Fruit fly (Drosophila melanogaster) whole organism, adult: ENCODE measurements around the gene pll.
A peak's percentile ranks its signal among the peaks of the same experiment; 100 is the strongest.

Experiments used
- CG11617 ChIP-seq: fragments of 200-800 bp; sonication (Bioruptor generic); optimal IDR thresholded peaks from 2 replicates; lab custom pipeline; 2017; ENCODE audit warnings: mild to moderate bottlenecking, missing biosample characterization, missing genetic modification reagents, missing genetic modification characterization
- CG12768 ChIP-seq: fragments of 200-800 bp; sonication (Bioruptor generic); optimal IDR thresholded peaks from 2 replicates; lab custom pipeline; 2017; ENCODE audit warnings: missing biosample characterization, missing genetic modification characterization, mild to moderate bottlenecking, moderate library complexity, missing genetic modification reagents
- CG14711 ChIP-seq: fragments of 200-800 bp; sonication (Bioruptor generic); optimal IDR thresholded peaks from 2 replicates; lab custom pipeline; 2018; ENCODE audit warnings: missing biosample characterization, mild to moderate bottlenecking, missing genetic modification characterization, moderate library complexity
- CG1620 ChIP-seq: fragments of 200-800 bp; sonication (Bioruptor generic); optimal IDR thresholded peaks from 2 replicates; lab custom pipeline; 2016; ENCODE audit warnings: missing biosample characterization, missing genetic modification characterization
- CG33017 ChIP-seq: fragments of 200-800 bp; sonication (Bioruptor generic); optimal IDR thresholded peaks from 2 replicates; lab custom pipeline; 2018; ENCODE audit warnings: missing biosample characterization, mild to moderate bottlenecking, missing genetic modification characterization, moderate library complexity
- CG5204 ChIP-seq: fragments of 200-800 bp; sonication (Bioruptor generic); optimal IDR thresholded peaks from 2 replicates; lab custom pipeline; 2016; ENCODE audit warnings: missing biosample characterization, missing genetic modification characterization
- CG7045 ChIP-seq: fragments of 200-800 bp; sonication (Bioruptor generic); optimal IDR thresholded peaks from 2 replicates; lab custom pipeline; 2017; ENCODE audit warnings: missing biosample characterization, mild to moderate bottlenecking, missing genetic modification characterization
- CG7101 ChIP-seq: fragments of 200-800 bp; sonication (Bioruptor generic); optimal IDR thresholded peaks from 2 replicates; lab custom pipeline; 2018; ENCODE audit warnings: missing biosample characterization, mild to moderate bottlenecking, missing genetic modification characterization, moderate library complexity
- Clk ChIP-seq: fragments of 200-800 bp; sonication (Bioruptor generic); optimal IDR thresholded peaks from 2 replicates; lab custom pipeline; 2017; ENCODE audit warnings: missing biosample characterization, missing genetic modification characterization
- Crg-1 ChIP-seq: fragments of 200-800 bp; sonication (Bioruptor generic); optimal IDR thresholded peaks from 2 replicates; lab custom pipeline; 2016; ENCODE audit warnings: missing biosample characterization, missing genetic modification characterization
- Hr96 ChIP-seq: fragments of 200-800 bp; sonication (Bioruptor generic); optimal IDR thresholded peaks from 2 replicates; lab custom pipeline; 2016; ENCODE audit warnings: missing biosample characterization, missing genetic modification characterization
- Mnt ChIP-seq: fragments of 200-800 bp; sonication (Bioruptor generic); optimal IDR thresholded peaks from 2 replicates; lab custom pipeline; 2016; ENCODE audit warnings: missing biosample characterization, mild to moderate bottlenecking, missing genetic modification characterization
- bab1 ChIP-seq: fragments of 200-800 bp; sonication (Bioruptor generic); optimal IDR thresholded peaks from 3 replicates; lab custom pipeline; 2019; ENCODE audit warnings: missing biosample characterization, mild to moderate bottlenecking, missing genetic modification characterization, moderate library complexity
- cic ChIP-seq: fragments of 200-800 bp; sonication (Bioruptor generic); optimal IDR thresholded peaks from 2 replicates; lab custom pipeline; 2017; ENCODE audit warnings: missing biosample characterization, mild to moderate bottlenecking, missing genetic modification characterization, moderate library complexity
- cnc ChIP-seq, 2 experiments: fragments of >200 bp; optimal IDR thresholded peaks; 2 replicates each; lab custom pipeline; 2017
- kay ChIP-seq: fragments of 200-800 bp; sonication (Bioruptor generic); peaks from one replicate; lab custom pipeline; 2016; ENCODE audit warnings: missing biosample characterization, missing genetic modification characterization, borderline replicate concordance
- ovo ChIP-seq: fragments of 200-800 bp; sonication (Bioruptor generic); optimal IDR thresholded peaks from 2 replicates; lab custom pipeline; 2016; ENCODE audit warnings: missing biosample characterization, missing genetic modification characterization
- pad ChIP-seq: fragments of 200-800 bp; sonication (Bioruptor generic); optimal IDR thresholded peaks from 3 replicates; lab custom pipeline; 2017; ENCODE audit warnings: missing biosample characterization, missing genetic modification characterization, mild to moderate bottlenecking, moderate library complexity, missing genetic modification reagents
- tj ChIP-seq: fragments of 200-800 bp; sonication (Bioruptor generic); optimal IDR thresholded peaks from 3 replicates; lab custom pipeline; 2017; ENCODE audit warnings: missing biosample characterization, mild to moderate bottlenecking, missing genetic modification characterization, moderate library complexity
- toe ChIP-seq: fragments of 200-800 bp; sonication (Bioruptor generic); optimal IDR thresholded peaks from 2 replicates; lab custom pipeline; 2016; ENCODE audit warnings: missing biosample characterization, missing genetic modification characterization

Gene pll

dm6 chr3R:27270379-27271266 is 17.6 kb upstream of the pll start:
- TF ChIP-seq CG33017 = no peak
- TF ChIP-seq cic (GFP tag; lab: Kevin White, UChicago) = peak; percentile 13
- peak; percentile 38 for TF ChIP-seq tj
- TF ChIP-seq Mnt (GFP tag; lab: Kevin White, UChicago) = no peak
- peak in 1 of 2 experiments; percentile 36 for TF ChIP-seq cnc (optimal IDR thresholded peaks at IDR 0.05; lab: Kevin White, UChicago)
- TF ChIP-seq pad (GFP tag; lab: Kevin White, UChicago) = peak; percentile 7

- TF ChIP-seq toe (no peak), Crg-1 (GFP tag; lab: Kevin White, UChicago) (no peak), Mnt (GFP tag; lab: Kevin White, UChicago) (no peak), Hr96 (GFP tag; lab: Kevin White, UChicago) (no peak), tj (no peak), pad (GFP tag; lab: Kevin White, UChicago) (no peak), CG1620 (no peak), cic (GFP tag; lab: Kevin White, UChicago) (no peak), CG7045 (GFP tag; lab: Kevin White, UChicago) (no peak), CG11617 (GFP tag; lab: Kevin White, UChicago) (no peak), CG14711 (tag; lab: Kevin White, UChicago) (no peak), ovo (no peak), Clk (no peak), cnc (optimal IDR thresholded peaks at IDR 0.05; lab: Kevin White, UChicago) (no peak), CG33017 (no peak), bab1 (no peak)
These were observed 12.3 kb upstream of the pll start, which contains the start of the genes CG14262 and CG14260 for dm6 chr3R:27265330-27265729. Gene CG14262, minus strand, starts transcription at chr3R:27265430. Gene CG14260, plus strand, starts transcription at chr3R:27265457.

- TF ChIP-seq cic (GFP tag; lab: Kevin White, UChicago) (peak; percentile 39), pad (GFP tag; lab: Kevin White, UChicago) (peak; percentile 58), toe (no peak), Clk (no peak), tj (peak; percentile 63), Hr96 (GFP tag; lab: Kevin White, UChicago) (peak; percentile 79), bab1 (peak; percentile 29), CG7101 (tag; lab: Kevin White, UChicago) (peak; percentile 39), CG11617 (GFP tag; lab: Kevin White, UChicago) (peak; percentile 79), CG33017 (peak; percentile 56), Mnt (GFP tag; lab: Kevin White, UChicago) (peak; percentile 68), cnc (optimal IDR thresholded peaks at IDR 0.05; lab: Kevin White, UChicago) (no peak), CG5204 (GFP tag; lab: Kevin White, UChicago) (no peak), CG12768 (GFP tag; lab: Kevin White, UChicago) (peak; percentile 66), CG1620 (no peak), ovo (peak; percentile 74), Crg-1 (GFP tag; lab: Kevin White, UChicago) (no peak), CG7045 (GFP tag; lab: Kevin White, UChicago) (peak; percentile 55), CG14711 (tag; lab: Kevin White, UChicago) (peak; percentile 2), kay (GFP tag; lab: Kevin White, UChicago) (no peak)
These were observed 10.6 kb upstream of the pll start, which contains the start of gene woc for dm6 chr3R:27263434-27264215. Gene woc, minus strand, starts transcription at chr3R:27264055.

- TF ChIP-seq ovo (no peak), tj (no peak), Crg-1 (GFP tag; lab: Kevin White, UChicago) (no peak), CG12768 (GFP tag; lab: Kevin White, UChicago) (no peak), toe (no peak), CG11617 (GFP tag; lab: Kevin White, UChicago) (no peak), CG14711 (tag; lab: Kevin White, UChicago) (peak; percentile 21), CG33017 (peak; percentile 32), cnc (optimal IDR thresholded peaks at IDR 0.05; lab: Kevin White, UChicago) (no peak), CG7045 (GFP tag; lab: Kevin White, UChicago) (no peak), pad (GFP tag; lab: Kevin White, UChicago) (no peak), kay (GFP tag; lab: Kevin White, UChicago) (no peak), CG5204 (GFP tag; lab: Kevin White, UChicago) (no peak), bab1 (no peak), CG1620 (no peak)
These were observed 967 bp upstream of the pll start for dm6 chr3R:27253921-27254376.

- no peak for TF ChIP-seq Mnt (GFP tag; lab: Kevin White, UChicago)
- no peak for TF ChIP-seq kay (GFP tag; lab: Kevin White, UChicago)
- no peak for TF ChIP-seq tj
- TF ChIP-seq CG11617 (GFP tag; lab: Kevin White, UChicago) = no peak
These were observed 2.1 kb downstream of the pll start, which contains the start of the genes TTLL6B and TfIIA-L for dm6 chr3R:27250907-27251306. Gene TTLL6B, minus strand, starts transcription at chr3R:27251007. Gene TfIIA-L, plus strand, starts transcription at chr3R:27251112.
